Fruit fly (Drosophila melanogaster): ENCODE results near the gene Plp.

The Plp gene

DNA sequence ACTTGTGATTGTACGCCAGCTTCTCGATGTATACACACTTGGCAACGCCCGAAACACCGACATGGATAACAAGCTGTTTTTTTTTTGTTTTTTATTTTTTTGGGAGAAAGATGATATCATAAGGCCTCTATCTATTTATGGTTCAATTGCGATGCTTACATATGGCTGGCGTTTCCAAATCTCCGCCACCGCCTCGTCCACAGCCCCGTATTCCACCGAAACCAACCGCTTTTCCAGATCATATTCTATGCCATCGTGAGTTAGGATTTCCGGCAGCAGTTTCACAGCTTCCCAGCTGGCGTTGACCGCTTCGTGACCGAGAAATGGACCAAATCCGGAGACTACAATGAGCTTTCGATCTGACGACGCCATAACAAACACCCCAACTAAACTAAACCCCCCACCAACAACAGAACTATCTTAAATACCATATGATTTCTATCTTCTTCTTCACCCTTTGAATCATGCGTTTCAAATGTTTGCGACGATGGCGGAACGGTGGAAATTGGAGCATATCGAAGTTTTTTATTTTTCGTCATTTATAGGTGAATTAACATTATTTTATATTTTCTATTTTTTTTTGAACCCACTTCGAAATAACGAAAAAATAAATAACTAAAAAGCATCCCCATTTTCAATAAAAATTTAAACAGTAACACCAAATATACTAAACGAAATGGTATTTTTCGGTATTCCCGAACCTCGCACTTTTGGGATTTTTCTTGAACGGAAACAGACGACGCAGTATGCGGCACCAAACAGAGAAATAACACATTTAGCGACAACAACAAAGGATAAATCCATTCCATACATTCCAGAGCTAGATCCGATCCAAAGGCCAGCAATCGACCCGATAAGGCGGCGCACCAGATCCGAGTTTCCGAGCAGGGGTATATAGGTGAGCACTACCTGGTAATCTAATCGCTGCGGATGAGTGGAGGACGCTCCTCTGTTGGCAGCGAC lies 49.4 kb upstream of the Plp start, which contains the start of the genes CG32147 and Pex3 (continued):
- no peak for TF ChIP-seq NK7.1 (GFP tag; optimal IDR thresholded peaks at IDR 0.05)
- no peak for TF ChIP-seq CG10565 (GFP tag; optimal IDR thresholded peaks at IDR 0.05)
- no peak for TF ChIP-seq jigr1 (GFP tag; IDR thresholded peaks at IDR 0.05)
- TF ChIP-seq Dp (GFP tag; optimal IDR thresholded peaks at IDR 0.05), result peak; percentile 53
- TF ChIP-seq Gsc (GFP tag; IDR thresholded peaks at IDR 0.05), result no peak
- no peak for TF ChIP-seq tio (GFP tag; optimal IDR thresholded peaks at IDR 0.05)
- TF ChIP-seq kah (GFP tag; optimal IDR thresholded peaks at IDR 0.05), result no peak
- TF ChIP-seq Vsx1 (GFP tag; optimal IDR thresholded peaks at IDR 0.05), result peak; percentile 29
- no peak for TF ChIP-seq HLH54F (GFP tag; optimal IDR thresholded peaks at IDR 0.05)
- TF ChIP-seq CG4617 (GFP tag; optimal IDR thresholded peaks at IDR 0.05; ENCODE audit: borderline replicate concordance), result peak; percentile 49
- TF ChIP-seq CG13894 (tag; optimal IDR thresholded peaks at IDR 0.05), result no peak
- TF ChIP-seq CG10209 (GFP tag; optimal IDR thresholded peaks at IDR 0.05), result no peak
- TF ChIP-seq ash1 (GFP tag; optimal IDR thresholded peaks at IDR 0.05), result no peak
- TF ChIP-seq CG32532 (GFP tag; IDR thresholded peaks at IDR 0.05), result 0 out of 2 replicates have a peak, but pooled peaks have one; percentile 21
- TF ChIP-seq H15 (GFP tag; IDR thresholded peaks at IDR 0.05), result no peak
- no peak for TF ChIP-seq vvl (GFP tag; IDR thresholded peaks at IDR 0.05)
- TF ChIP-seq HmgZ (tag; optimal IDR thresholded peaks at IDR 0.05), result peak; percentile 1
- TF ChIP-seq Sry-β (GFP tag; optimal IDR thresholded peaks at IDR 0.05), result no peak
- TF ChIP-seq CG3847 (GFP tag; IDR thresholded peaks at IDR 0.05), result no peak
- no peak for TF ChIP-seq Dip2 (GFP tag; IDR thresholded peaks at IDR 0.05)
- TF ChIP-seq CG7556 (GFP tag; optimal IDR thresholded peaks at IDR 0.05), result peak; percentile 7
- TF ChIP-seq CG13624 (GFP tag; optimal IDR thresholded peaks at IDR 0.05), result peak; percentile 10
- no peak for TF ChIP-seq sob (GFP tag; IDR thresholded peaks at IDR 0.05)
- peak; percentile 17 for TF ChIP-seq twi (tag; optimal IDR thresholded peaks at IDR 0.05)
- no peak for TF ChIP-seq CG7987 (GFP tag; optimal IDR thresholded peaks at IDR 0.05)
- TF ChIP-seq GATAe (GFP tag; conservative IDR thresholded peaks at IDR 0.05), result peak; percentile 36; the same call in 1 of the 2 replicates
- TF ChIP-seq CG15269 (tag; optimal IDR thresholded peaks at IDR 0.05), result no peak
- no peak for TF ChIP-seq CG7372 (GFP tag; IDR thresholded peaks at IDR 0.05)
- TF ChIP-seq Xrp1 (GFP tag; IDR thresholded peaks at IDR 0.05), result no peak
- no peak for TF ChIP-seq CG4854 (GFP tag; optimal IDR thresholded peaks at IDR 0.05)
- TF ChIP-seq CG10462 (GFP tag; optimal IDR thresholded peaks at IDR 0.05), result no peak
- no peak for TF ChIP-seq NC2β (GFP tag; optimal IDR thresholded peaks at IDR 0.05)
- TF ChIP-seq pb (GFP tag; optimal IDR thresholded peaks at IDR 0.05), result no peak
- peak; percentile 19 for TF ChIP-seq Myb (GFP tag; optimal IDR thresholded peaks at IDR 0.05)
- TF ChIP-seq sd (tag; optimal IDR thresholded peaks at IDR 0.05), result peak; percentile 83
- TF ChIP-seq fru (optimal IDR thresholded peaks at IDR 0.05), result no peak
- no peak for TF ChIP-seq ham (GFP tag; IDR thresholded peaks at IDR 0.05)
- TF ChIP-seq CG9215 (GFP tag; IDR thresholded peaks at IDR 0.05), result no peak
- no peak for TF ChIP-seq CG1024 (GFP tag; IDR thresholded peaks at IDR 0.05)
- no peak for TF ChIP-seq CG43689 (GFP tag; IDR thresholded peaks at IDR 0.05)
- TF ChIP-seq crc (GFP tag; optimal IDR thresholded peaks at IDR 0.05), result no peak
- no peak for TF ChIP-seq tin (GFP tag; optimal IDR thresholded peaks at IDR 0.05)
- TF ChIP-seq CG31441 (GFP tag; IDR thresholded peaks at IDR 0.05), result peak; percentile 48; the same call in 1 of the 2 replicates
- TF ChIP-seq tup (GFP tag; optimal IDR thresholded peaks at IDR 0.05), result no peak
- no peak for TF ChIP-seq CG8944 (GFP tag; optimal IDR thresholded peaks at IDR 0.05)
- peak; percentile 83 for TF ChIP-seq CG15514 (GFP tag; optimal IDR thresholded peaks at IDR 0.05)
- TF ChIP-seq croc (GFP tag; conservative IDR thresholded peaks at IDR 0.05), result no peak
- no peak for TF ChIP-seq Atf-2 (GFP tag; optimal IDR thresholded peaks at IDR 0.05)
- TF ChIP-seq lilli (GFP tag; optimal IDR thresholded peaks at IDR 0.05), result peak; percentile 15
- TF ChIP-seq Atf6 (GFP tag; IDR thresholded peaks at IDR 0.05), result no peak

Data from whole organism, embryonic.